Fruit fly (Drosophila melanogaster) whole organism, prepupa: ENCODE results near the gene CG10366.

ENCODE experiments used
- Smox ChIP-seq: fragments of 200-800 bp; sonication (Bioruptor generic); optimal IDR thresholded peaks from 3 replicates; lab custom pipeline; 2016; ENCODE audit warnings: missing biosample characterization, missing genetic modification characterization
- svp ChIP-seq: fragments of 200-800 bp; sonication (Bioruptor generic); peaks from one replicate; lab custom pipeline; 2016; ENCODE audit warnings: missing biosample characterization, missing genetic modification characterization

DNA sequence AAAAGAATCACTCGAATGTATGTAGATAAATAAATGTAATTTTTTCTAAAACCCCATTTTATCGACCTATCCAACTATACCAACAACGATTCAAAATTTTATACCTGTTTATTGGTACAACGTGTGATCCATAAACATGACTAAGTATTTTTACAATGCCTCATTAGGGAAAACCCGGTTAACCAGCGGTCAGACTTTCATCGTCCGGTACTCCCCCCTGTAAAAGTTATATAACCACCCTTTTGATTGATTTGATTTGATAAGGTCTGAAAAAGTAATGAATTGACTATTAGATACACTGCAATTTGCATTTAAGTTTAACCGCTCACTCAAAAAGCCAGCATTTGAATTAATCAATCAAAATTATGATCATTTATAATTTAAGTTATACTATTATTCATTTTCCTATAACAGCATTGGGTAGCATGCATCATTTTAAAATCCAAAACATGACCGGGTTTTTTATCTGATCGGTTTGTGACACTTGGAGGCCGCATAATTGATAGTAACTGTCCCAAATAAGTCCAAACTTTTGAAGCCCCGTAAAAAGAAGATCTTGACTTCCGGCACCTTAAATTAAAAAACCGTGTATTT, 16.6 kb upstream of the CG10366 start:
- TF ChIP-seq svp (GFP tag; lab: Kevin White, UChicago) (no peak), Smox (GFP tag; lab: Kevin White, UChicago) (no peak)
